Fruit fly (Drosophila melanogaster) whole organism: Measurements from ENCODE around the gene siz.

ENCODE experiments used
- CG8478 ChIP-seq: fragments of >200 bp; optimal IDR thresholded peaks from 2 replicates; lab custom pipeline; 2018; ENCODE audit warnings: inconsistent platforms
- Dll ChIP-seq: fragments of >200 bp; optimal IDR thresholded peaks from 2 replicates; lab custom pipeline; 2017
- EcR ChIP-seq, 2 experiments: fragments of >200 bp; optimal IDR thresholded peaks; 2 replicates each; lab custom pipeline; 2017; ENCODE audit warnings: missing biosample characterization in 2 of 2, missing genetic modification characterization in 2 of 2, missing genetic modification reagents in 2 of 2
- pan ChIP-seq: fragments of >200 bp; optimal IDR thresholded peaks from 2 replicates; lab custom pipeline; 2017
- psq ChIP-seq: fragments of >200 bp; optimal IDR thresholded peaks from 2 replicates; lab custom pipeline; 2017
- usp ChIP-seq: fragments of >200 bp; optimal IDR thresholded peaks from 2 replicates; lab custom pipeline; 2017; ENCODE audit warnings: missing biosample characterization, missing genetic modification characterization, mixed read lengths

DNA sequence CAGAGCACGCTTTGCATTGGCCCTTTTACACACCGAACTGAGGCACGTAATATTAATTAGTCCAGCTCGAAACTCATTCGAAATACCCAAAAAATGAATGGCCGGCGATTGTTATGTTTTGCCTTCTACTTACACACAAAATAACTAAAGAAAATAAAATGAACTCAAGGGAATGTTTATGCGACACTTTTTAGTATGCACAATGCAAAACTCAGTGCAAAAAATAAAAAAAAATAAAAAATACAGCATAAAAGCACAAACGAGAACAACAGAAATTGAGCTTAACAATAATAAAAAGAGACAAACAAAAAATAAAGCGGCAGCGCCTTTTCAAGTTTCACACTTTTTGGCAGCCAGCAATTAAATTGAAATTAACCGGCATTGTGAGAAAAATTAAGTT is 63.1 kb downstream of the siz start:
- TF ChIP-seq psq (no peak), usp (no peak), CG8478 (lab: Kevin White, UChicago) (no peak), EcR (GFP tag; optimal IDR thresholded peaks at IDR 0.05; lab: Kevin White, UChicago) (no peak), pan (lab: Kevin White, UChicago) (no peak), Dll (lab: Kevin White, UChicago) (no peak)
